Worm (Caenorhabditis elegans): ENCODE results near the gene nhr-30.

nhr-30 gene

DNA sequence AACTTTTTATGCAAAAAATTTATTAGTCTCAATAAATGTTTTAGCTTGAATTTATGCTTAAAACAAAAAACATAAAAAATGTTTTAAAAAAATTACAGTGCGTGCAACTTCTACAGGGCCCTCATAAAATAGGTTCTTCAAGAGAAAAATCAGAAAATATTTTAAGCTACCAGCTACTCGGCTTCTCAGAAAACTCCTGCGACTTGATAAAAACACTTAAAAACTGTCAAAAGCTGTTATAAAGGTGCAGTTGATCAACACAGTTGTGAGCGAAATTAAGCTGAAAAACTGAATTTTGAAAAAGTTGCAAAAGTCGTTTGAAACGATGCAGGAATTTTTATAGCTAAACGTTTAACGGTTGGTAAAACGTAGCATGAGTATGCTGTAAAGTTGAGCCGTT, 43.8 kb downstream of the nhr-30 start (continued):
- no peak for TF ChIP-seq Y95B8A.8 (GFP tag; IDR thresholded peaks at IDR 0.05)
- TF ChIP-seq cebp-1 (GFP tag; IDR thresholded peaks at IDR 0.05): no peak
- TF ChIP-seq cebp-1 (tag; optimal IDR thresholded peaks at IDR 0.05): peak; percentile 10
- TF ChIP-seq lin-35 (GFP tag; optimal IDR thresholded peaks at IDR 0.05): no peak
- TF ChIP-seq die-1 (tag; optimal IDR thresholded peaks at IDR 0.05): no peak
- no peak for TF ChIP-seq madf-10 (tag; optimal IDR thresholded peaks at IDR 0.05)
- TF ChIP-seq zim-3 (tag; optimal IDR thresholded peaks at IDR 0.05): peak; percentile 18
- no peak for TF ChIP-seq hlh-12 (tag; optimal IDR thresholded peaks at IDR 0.05)
- peak; percentile 34; the same call in 1 of the 2 replicates for TF ChIP-seq hmg-1.2 (GFP tag; IDR thresholded peaks at IDR 0.05)
- no peak for TF ChIP-seq unc-62 (GFP tag; optimal IDR thresholded peaks at IDR 0.05)
- no peak for TF ChIP-seq Y67H2A.10 (GFP tag; conservative IDR thresholded peaks at IDR 0.05)
- no peak for TF ChIP-seq hsf-1 (GFP tag; IDR thresholded peaks at IDR 0.05)
- no peak for TF ChIP-seq nfya-1 (tag; optimal IDR thresholded peaks at IDR 0.05; ENCODE audit: borderline replicate concordance, insufficient read depth)
- TF ChIP-seq sptf-2 (GFP tag; optimal IDR thresholded peaks at IDR 0.05): no peak
- no peak for TF ChIP-seq madf-8 (GFP tag; conservative IDR thresholded peaks at IDR 0.05)
- no peak for TF ChIP-seq Y53G8AR.9 (GFP tag; conservative IDR thresholded peaks at IDR 0.05)
- TF ChIP-seq F39B2.1 (GFP tag; IDR thresholded peaks at IDR 0.05): no peak
- TF ChIP-seq lsy-27 (tag; optimal IDR thresholded peaks at IDR 0.05; ENCODE audit: borderline replicate concordance, insufficient read depth): no peak
- 0 out of 2 replicates have a peak, but pooled peaks have one; percentile 19 for TF ChIP-seq egrh-3 (GFP tag; IDR thresholded peaks at IDR 0.05)
- no peak for TF ChIP-seq hrde-1 (tag; optimal IDR thresholded peaks at IDR 0.05; ENCODE audit: borderline replicate concordance)
- no peak for TF ChIP-seq B0336.3 (GFP tag; IDR thresholded peaks at IDR 0.05)
- TF ChIP-seq lin-54 (GFP tag; optimal IDR thresholded peaks at IDR 0.05): peak; percentile 4
- TF ChIP-seq ztf-26 (tag; optimal IDR thresholded peaks at IDR 0.05): peak; percentile 48
- no peak for TF ChIP-seq Y56A3A.18 (GFP tag; IDR thresholded peaks at IDR 0.05)
- TF ChIP-seq lir-1 (GFP tag; conservative IDR thresholded peaks at IDR 0.05): no peak
- no peak for TF ChIP-seq T07F8.4 (tag; optimal IDR thresholded peaks at IDR 0.05)
- TF ChIP-seq hlh-26 (GFP tag; conservative IDR thresholded peaks at IDR 0.05): no peak
- TF ChIP-seq K11D2.4 (GFP tag; IDR thresholded peaks at IDR 0.05): no peak
- no peak for TF ChIP-seq F57C9.4 (tag; optimal IDR thresholded peaks at IDR 0.05)
- no peak for TF ChIP-seq F23B12.7 (tag; optimal IDR thresholded peaks at IDR 0.05; ENCODE audit: insufficient read depth)
- no peak for TF ChIP-seq F55B11.4 (tag; optimal IDR thresholded peaks at IDR 0.05; ENCODE audit: borderline replicate concordance, insufficient read depth)
- no peak for TF ChIP-seq Y79H2A.3 (GFP tag; conservative IDR thresholded peaks at IDR 0.05)
- no peak for TF ChIP-seq somi-1 (GFP tag; optimal IDR thresholded peaks at IDR 0.05)
- no peak for TF ChIP-seq F37B4.10 (GFP tag; IDR thresholded peaks at IDR 0.05)
- no peak for TF ChIP-seq nhr-120 (GFP tag; IDR thresholded peaks at IDR 0.05)

ce11 chrV:9090824-9091798, 46.1 kb downstream of the nhr-30 start:
- peak; percentile 77 for TF ChIP-seq attf-6 (GFP tag; IDR thresholded peaks at IDR 0.05)
- TF ChIP-seq D2030.7 (GFP tag; IDR thresholded peaks at IDR 0.05): peak; percentile 48; the same call in 1 of the 2 replicates
- TF ChIP-seq hlh-12 (tag; optimal IDR thresholded peaks at IDR 0.05): peak; percentile 30
- TF ChIP-seq snpc-1.1 (tag; optimal IDR thresholded peaks at IDR 0.05; ENCODE audit: insufficient read depth): peak; percentile 79
- TF ChIP-seq bed-1 (GFP tag; IDR thresholded peaks at IDR 0.05): 0 out of 2 replicates have a peak, but pooled peaks have one; percentile 62
- peak; percentile 58 for TF ChIP-seq snpc-4 (GFP tag; optimal IDR thresholded peaks at IDR 0.05)
- peak in 3 of 4 experiments; percentile 53 to 79 (median 66) for TF ChIP-seq snpc-4 (tag; optimal IDR thresholded peaks at IDR 0.05)
- TF ChIP-seq dox-1 (GFP tag; IDR thresholded peaks at IDR 0.05): peak; percentile 55
- peak; percentile 60 for TF ChIP-seq madf-6 (GFP tag; IDR thresholded peaks at IDR 0.05)
- peak; percentile 2 for TF ChIP-seq F49E8.2 (tag; optimal IDR thresholded peaks at IDR 0.05; ENCODE audit: insufficient read depth)
- peak; percentile 11; the same call in 1 of the 2 replicates for TF ChIP-seq hmg-20 (GFP tag; IDR thresholded peaks at IDR 0.05)
- peak; percentile 43; the same call in 1 of the 2 replicates for TF ChIP-seq lin-26 (GFP tag; IDR thresholded peaks at IDR 0.05)
- TF ChIP-seq hsf-1 (GFP tag; IDR thresholded peaks at IDR 0.05): peak; percentile 58
- TF ChIP-seq Y56A3A.18 (GFP tag; IDR thresholded peaks at IDR 0.05): peak; percentile 43; the same call in 1 of the 2 replicates
- peak; percentile 53 for TF ChIP-seq hmg-1.2 (GFP tag; IDR thresholded peaks at IDR 0.05)
